Fruit fly (Drosophila melanogaster) whole organism, pupa: ENCODE results near the gene CG44837.

Source experiments
- CG10348 ChIP-seq: fragments of 200-800 bp; sonication (Bioruptor generic); IDR thresholded peaks from 2 replicates; pipeline ENCODE4 v1.3.6; 2022; ENCODE audit warnings: missing biosample characterization, missing genetic modification characterization
- CG12605 ChIP-seq: fragments of 200-800 bp; sonication (Bioruptor generic); IDR thresholded peaks from 2 replicates; pipeline ENCODE4 v1.3.6; 2022; ENCODE audit warnings: missing biosample characterization, missing genetic modification characterization
- CG13204 ChIP-seq: fragments of 200-800 bp; sonication (Bioruptor generic); optimal IDR thresholded peaks from 2 replicates; lab custom pipeline; 2018; ENCODE audit warnings: missing biosample characterization, mild to moderate bottlenecking, missing genetic modification characterization, moderate library complexity
- CG14655 ChIP-seq: fragments of 200-800 bp; sonication (Bioruptor generic); optimal IDR thresholded peaks from 3 replicates; lab custom pipeline; 2017; ENCODE audit warnings: mild to moderate bottlenecking, missing biosample characterization, missing genetic modification reagents, missing genetic modification characterization
- CG15710 ChIP-seq: fragments of 200-800 bp; sonication (Bioruptor generic); optimal IDR thresholded peaks from 2 replicates; lab custom pipeline; 2018; ENCODE audit warnings: missing biosample characterization, mild to moderate bottlenecking, missing genetic modification characterization, moderate library complexity
- CG17806 ChIP-seq: fragments of 200-800 bp; sonication (Bioruptor generic); optimal IDR thresholded peaks from 2 replicates; lab custom pipeline; 2018; ENCODE audit warnings: missing biosample characterization, mild to moderate bottlenecking, missing genetic modification characterization, moderate library complexity
- CG32121 ChIP-seq: fragments of 200-800 bp; sonication (Bioruptor generic); IDR thresholded peaks from 2 replicates; pipeline ENCODE4 v1.3.6; 2022; ENCODE audit warnings: missing biosample characterization, missing genetic modification characterization
- CG34367 ChIP-seq: fragments of 200-800 bp; sonication (Bioruptor generic); optimal IDR thresholded peaks from 2 replicates; lab custom pipeline; 2018; ENCODE audit warnings: missing biosample characterization, mild to moderate bottlenecking, missing genetic modification characterization
- CG4496 ChIP-seq: fragments of 200-800 bp; sonication (Bioruptor generic); IDR thresholded peaks from 3 replicates; pipeline ENCODE4 v1.3.6; 2022; ENCODE audit warnings: missing biosample characterization, missing genetic modification characterization
- CG8159 ChIP-seq: fragments of 200-800 bp; sonication (Bioruptor generic); optimal IDR thresholded peaks from 3 replicates; lab custom pipeline; 2018; ENCODE audit warnings: missing biosample characterization, mild to moderate bottlenecking, missing genetic modification characterization, moderate library complexity
- CG8301 ChIP-seq: fragments of 200-800 bp; sonication (Bioruptor generic); optimal IDR thresholded peaks from 2 replicates; lab custom pipeline; 2018; ENCODE audit warnings: missing biosample characterization, mild to moderate bottlenecking, missing genetic modification characterization
- CG9948 ChIP-seq: fragments of 200-800 bp; sonication (Bioruptor generic); optimal IDR thresholded peaks from 2 replicates; lab custom pipeline; 2018; ENCODE audit warnings: missing biosample characterization, mild to moderate bottlenecking, missing genetic modification characterization, moderate library complexity
- D1 ChIP-seq: fragments of 200-800 bp; sonication (Bioruptor generic); optimal IDR thresholded peaks from 2 replicates; lab custom pipeline; 2018; ENCODE audit warnings: missing biosample characterization, mild to moderate bottlenecking, missing genetic modification characterization, moderate library complexity
- EcR ChIP-seq: fragments of 200-800 bp; sonication (Bioruptor generic); optimal IDR thresholded peaks from 3 replicates; lab custom pipeline; 2019; ENCODE audit warnings: missing biosample characterization, missing genetic modification characterization, mild to moderate bottlenecking, moderate library complexity, missing genetic modification reagents
- Ets98B ChIP-seq: fragments of 200-800 bp; sonication (Bioruptor generic); IDR thresholded peaks from 2 replicates; pipeline ENCODE4 v1.3.6; 2022; ENCODE audit warnings: missing biosample characterization, missing genetic modification characterization
- Pif1A ChIP-seq: fragments of 200-800 bp; sonication (Bioruptor generic); optimal IDR thresholded peaks from 3 replicates; lab custom pipeline; 2016; ENCODE audit warnings: missing biosample characterization, missing genetic modification characterization
- Pif1B ChIP-seq: fragments of 200-800 bp; sonication (Bioruptor generic); optimal IDR thresholded peaks from 3 replicates; lab custom pipeline; 2016; ENCODE audit warnings: missing biosample characterization, missing genetic modification characterization
- Snoo ChIP-seq: fragments of 200-800 bp; sonication (Bioruptor generic); optimal IDR thresholded peaks from 3 replicates; lab custom pipeline; 2017; ENCODE audit warnings: missing biosample characterization, mild to moderate bottlenecking, missing genetic modification characterization, inconsistent platforms
- fd96Ca ChIP-seq: fragments of 200-800 bp; sonication (Bioruptor generic); IDR thresholded peaks from 3 replicates; pipeline ENCODE4 v1.3.6; 2022; ENCODE audit warnings: missing biosample characterization, missing genetic modification characterization
- gl ChIP-seq: fragments of 200-800 bp; sonication (Bioruptor generic); optimal IDR thresholded peaks from 2 replicates; lab custom pipeline; 2018; ENCODE audit warnings: missing biosample characterization, mild to moderate bottlenecking, missing genetic modification characterization
- rn ChIP-seq: fragments of 200-800 bp; sonication (Bioruptor generic); IDR thresholded peaks from 2 replicates; pipeline ENCODE4 v1.3.6; 2022; ENCODE audit warnings: missing biosample characterization, missing genetic modification characterization

The CG44837 gene

DNA sequence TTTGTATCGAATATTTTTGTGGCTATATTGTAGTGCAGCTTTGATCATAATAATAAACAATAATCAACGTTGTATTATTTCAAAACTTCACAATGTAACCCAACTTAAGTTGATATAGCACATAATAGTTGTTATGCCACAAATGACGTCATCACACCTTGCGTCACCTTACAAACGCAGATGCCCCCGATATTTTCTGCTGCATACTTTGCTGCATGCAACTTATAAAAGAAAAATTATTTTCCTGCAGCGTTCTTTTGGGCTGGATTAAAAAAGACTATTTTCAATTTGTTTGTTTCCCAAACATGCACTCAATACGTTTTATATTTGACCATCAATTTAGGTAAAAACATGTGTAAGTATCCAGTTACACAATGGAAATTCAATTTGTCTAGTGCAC lies 20.5 kb downstream of the CG44837 start:
- TF ChIP-seq CG34367 (tag; lab: Kevin White, UChicago) (no peak), EcR (GFP tag; lab: Kevin White, UChicago) (no peak), fd96Ca (GFP tag; lab: Robert Waterston, UW) (no peak), Pif1A (GFP tag; lab: Kevin White, UChicago) (no peak), CG9948 (tag; lab: Kevin White, UChicago) (no peak), CG8301 (tag; lab: Kevin White, UChicago) (no peak), D1 (no peak), CG32121 (GFP tag; lab: Robert Waterston, UW) (no peak), CG4496 (GFP tag; lab: Robert Waterston, UW) (no peak), CG10348 (GFP tag; lab: Robert Waterston, UW) (no peak), CG12605 (GFP tag; lab: Robert Waterston, UW) (no peak)

DNA sequence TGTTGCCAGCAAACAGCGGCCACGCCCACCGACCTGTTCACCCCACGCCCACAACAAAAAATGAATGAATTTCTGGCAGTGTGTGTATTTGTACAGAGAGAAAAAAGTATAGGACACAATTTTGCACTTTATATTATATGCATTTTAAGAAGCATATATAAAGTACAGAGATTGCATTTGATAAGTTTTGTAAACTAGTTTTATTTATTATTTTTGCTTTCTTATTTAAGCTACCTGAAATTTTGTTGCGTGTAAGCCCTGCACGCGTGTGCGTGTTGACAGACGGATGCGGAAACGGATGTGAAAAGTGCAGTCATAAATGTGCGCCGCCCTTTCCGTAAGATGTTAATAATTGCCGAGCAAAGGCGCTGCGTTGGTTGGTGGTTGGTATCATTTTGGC lies 41.9 kb downstream of the CG44837 start:
- TF ChIP-seq Ets98B (no peak), CG15710 (tag; lab: Kevin White, UChicago) (peak; percentile 42), D1 (no peak), fd96Ca (GFP tag; lab: Robert Waterston, UW) (no peak), CG9948 (tag; lab: Kevin White, UChicago) (no peak), CG4496 (GFP tag; lab: Robert Waterston, UW) (0 out of 3 replicates have a peak, but pooled peaks have one; percentile 29), rn (GFP tag; lab: Robert Waterston, UW) (no peak), CG10348 (GFP tag; lab: Robert Waterston, UW) (no peak), CG32121 (GFP tag; lab: Robert Waterston, UW) (no peak), CG8159 (tag; lab: Kevin White, UChicago) (peak; percentile 56), Pif1A (GFP tag; lab: Kevin White, UChicago) (no peak), CG17806 (peak; percentile 30), Snoo (no peak), Pif1B (GFP tag; lab: Kevin White, UChicago) (no peak), gl (tag; lab: Kevin White, UChicago) (no peak), CG14655 (peak; percentile 12), CG12605 (GFP tag; lab: Robert Waterston, UW) (no peak), CG8301 (tag; lab: Kevin White, UChicago) (no peak), CG34367 (tag; lab: Kevin White, UChicago) (no peak), EcR (GFP tag; lab: Kevin White, UChicago) (no peak), CG13204 (GFP tag; lab: Kevin White, UChicago) (no peak)

DNA sequence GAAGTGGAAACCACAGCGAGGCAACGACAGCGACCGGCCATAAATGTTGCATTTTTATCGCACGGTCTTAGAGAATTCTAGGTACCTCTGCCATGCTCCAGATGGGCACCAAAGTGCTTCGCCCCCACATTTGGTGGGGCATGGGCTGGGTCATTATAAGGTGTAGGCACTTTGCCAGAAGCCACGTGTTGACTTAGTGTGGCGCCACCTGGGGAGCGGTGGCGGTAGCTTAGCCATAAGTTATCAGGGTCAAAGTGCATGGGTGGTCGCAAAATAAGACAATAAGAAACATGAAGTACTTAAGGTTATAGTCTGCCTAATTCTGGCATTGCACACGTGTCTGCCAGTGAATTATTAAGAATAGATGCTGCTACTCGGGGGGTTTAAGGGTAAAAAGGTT lies 45.9 kb downstream of the CG44837 start:
- TF ChIP-seq Pif1B (GFP tag; lab: Kevin White, UChicago) = no peak
- TF ChIP-seq D1 = no peak
- no peak for TF ChIP-seq CG8301 (tag; lab: Kevin White, UChicago)
- TF ChIP-seq CG15710 (tag; lab: Kevin White, UChicago) = no peak
- no peak for TF ChIP-seq CG10348 (GFP tag; lab: Robert Waterston, UW)
- no peak for TF ChIP-seq EcR (GFP tag; lab: Kevin White, UChicago)
- TF ChIP-seq CG12605 (GFP tag; lab: Robert Waterston, UW) = no peak
- no peak for TF ChIP-seq CG4496 (GFP tag; lab: Robert Waterston, UW)
- no peak for TF ChIP-seq rn (GFP tag; lab: Robert Waterston, UW)
- no peak for TF ChIP-seq CG32121 (GFP tag; lab: Robert Waterston, UW)

DNA sequence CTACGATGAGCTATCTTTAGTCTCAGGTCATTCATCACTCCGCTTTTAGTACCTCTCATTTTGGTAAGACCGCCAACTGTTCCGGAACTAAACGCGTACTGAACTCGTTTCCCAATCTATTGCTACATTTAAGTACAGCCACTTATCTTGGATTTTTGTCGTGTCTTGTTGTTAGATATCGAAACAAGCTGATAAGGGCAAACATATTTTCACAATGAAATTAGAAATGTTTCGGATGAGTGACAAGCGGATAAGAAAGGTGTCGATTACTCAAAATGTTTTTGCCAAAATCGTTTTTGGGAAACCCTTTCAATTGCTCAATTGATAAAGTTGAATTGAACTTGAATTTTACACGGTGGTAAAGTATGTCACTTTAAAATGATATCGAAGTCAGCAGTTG lies 49.8 kb downstream of the CG44837 start, which contains the start of gene CG5897:
Gene CG5897, minus strand, starts transcription at position 101 of the 400 bp plus-strand sequence.
- TF ChIP-seq CG8301 (tag; lab: Kevin White, UChicago) (no peak), CG14655 (no peak), CG4496 (GFP tag; lab: Robert Waterston, UW) (no peak)

DNA sequence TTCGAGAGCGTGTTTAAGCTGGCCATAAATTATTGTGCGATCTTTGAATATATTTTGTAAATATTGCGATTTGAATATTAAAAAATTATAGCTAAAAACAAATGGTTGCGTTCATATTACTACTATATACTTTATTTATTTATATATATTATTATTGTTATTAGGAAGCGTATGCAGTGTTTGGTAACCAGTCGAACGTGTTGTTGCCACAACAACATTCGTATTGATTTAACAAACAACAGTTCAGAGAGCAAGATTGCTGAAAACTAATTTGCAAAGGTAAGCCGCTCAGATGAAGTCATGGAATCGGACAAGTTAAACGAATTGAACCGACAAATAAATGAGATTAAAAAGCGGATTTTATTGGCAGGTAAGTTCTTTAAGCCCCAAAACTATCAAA lies 57.6 kb downstream of the CG44837 start, which contains the start of gene CCDC151:
Gene CCDC151, plus strand, starts transcription at position 301 of the 400 bp plus-strand sequence.
- TF ChIP-seq CG13204 (GFP tag; lab: Kevin White, UChicago) (no peak), rn (GFP tag; lab: Robert Waterston, UW) (no peak), Pif1B (GFP tag; lab: Kevin White, UChicago) (no peak), CG9948 (tag; lab: Kevin White, UChicago) (no peak), CG34367 (tag; lab: Kevin White, UChicago) (no peak)
- TF ChIP-seq, all 21 proteins: peak for 0

DNA sequence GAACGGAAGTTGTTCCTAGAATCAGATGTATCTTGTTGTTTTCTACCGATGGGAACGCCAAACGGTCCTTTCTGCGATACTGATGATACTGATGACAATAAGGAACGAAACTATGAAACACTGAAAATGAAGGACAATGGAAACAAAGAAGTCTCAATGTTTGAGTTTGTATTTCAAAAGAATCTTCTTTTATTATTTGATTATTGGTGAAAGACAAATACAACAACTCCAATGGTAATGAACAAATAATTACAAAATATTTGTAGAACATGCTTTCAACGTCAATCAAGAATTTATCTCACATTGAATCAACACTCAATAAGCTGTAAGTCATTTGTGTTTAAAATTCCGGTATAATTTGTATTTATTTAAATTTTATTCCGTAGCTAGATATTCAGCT lies 59.9 kb downstream of the CG44837 start, which contains the start of gene Sprn:
Gene Sprn, plus strand, starts transcription at position 301 of the 400 bp plus-strand sequence.
- TF ChIP-seq fd96Ca (GFP tag; lab: Robert Waterston, UW) (no peak), CG9948 (tag; lab: Kevin White, UChicago) (no peak)

DNA sequence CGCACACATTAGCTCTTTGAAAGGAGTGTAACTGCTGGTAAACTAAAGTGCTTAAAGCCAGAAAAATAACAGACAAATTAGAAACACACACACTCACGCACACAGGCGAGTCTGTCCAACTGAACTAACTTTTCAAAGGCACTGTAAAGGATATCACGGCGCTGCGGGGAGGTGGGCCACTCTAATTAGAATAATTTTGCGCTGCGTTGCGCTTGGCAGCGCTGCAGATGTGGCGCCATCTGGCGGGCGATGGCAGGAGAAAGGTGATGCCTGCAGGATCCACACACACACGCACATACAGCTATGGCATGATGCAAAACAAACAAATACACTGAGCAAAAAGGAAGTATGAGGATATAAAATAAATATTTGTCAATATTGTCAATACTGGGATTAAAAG lies 62.6 kb downstream of the CG44837 start:
- TF ChIP-seq CG4496 (GFP tag; lab: Robert Waterston, UW) = no peak
- no peak for TF ChIP-seq CG13204 (GFP tag; lab: Kevin White, UChicago)
- no peak for TF ChIP-seq CG14655
- no peak for TF ChIP-seq Ets98B
- TF ChIP-seq Pif1B (GFP tag; lab: Kevin White, UChicago) = no peak
- no peak for TF ChIP-seq D1
- no peak for TF ChIP-seq CG15710 (tag; lab: Kevin White, UChicago)
- no peak for TF ChIP-seq CG32121 (GFP tag; lab: Robert Waterston, UW)
- TF ChIP-seq CG9948 (tag; lab: Kevin White, UChicago) = no peak
- no peak for TF ChIP-seq CG10348 (GFP tag; lab: Robert Waterston, UW)
- TF ChIP-seq CG8301 (tag; lab: Kevin White, UChicago) = no peak
- no peak for TF ChIP-seq CG8159 (tag; lab: Kevin White, UChicago)
- no peak for TF ChIP-seq CG12605 (GFP tag; lab: Robert Waterston, UW)
- no peak for TF ChIP-seq Snoo
- TF ChIP-seq rn (GFP tag; lab: Robert Waterston, UW) = no peak
- TF ChIP-seq CG17806 = no peak
- TF ChIP-seq gl (tag; lab: Kevin White, UChicago) = no peak
- no peak for TF ChIP-seq fd96Ca (GFP tag; lab: Robert Waterston, UW)
- TF ChIP-seq EcR (GFP tag; lab: Kevin White, UChicago) = no peak
- TF ChIP-seq CG34367 (tag; lab: Kevin White, UChicago) = no peak
